Worm (Caenorhabditis elegans): Measurements from ENCODE around the gene otpl-6.

The otpl-6 gene

DNA sequence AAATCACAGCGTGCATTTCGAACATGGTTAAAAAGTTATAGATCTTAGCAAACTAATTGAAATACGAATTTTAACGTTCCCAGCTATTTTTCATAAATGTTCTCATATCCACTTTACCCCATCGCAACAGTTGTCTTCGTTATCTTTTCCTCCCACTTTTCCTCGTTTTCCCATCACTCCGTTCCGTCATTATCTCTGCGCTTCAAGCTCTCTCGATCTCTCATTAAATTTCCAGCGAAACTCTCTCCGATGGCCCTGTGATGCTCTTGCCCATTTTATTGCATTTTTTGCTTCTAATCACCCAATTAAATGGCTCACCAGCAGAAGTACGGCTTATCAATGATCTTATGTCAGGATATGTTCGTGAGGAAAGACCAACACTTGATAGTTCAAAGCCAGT is 26.6 kb downstream of the otpl-6 start, which contains the start of gene acr-15:
Gene acr-15, plus strand, starts transcription at position 236 of the 400 bp plus-strand sequence.
- TF ChIP-seq ceh-31 (tag; optimal IDR thresholded peaks at IDR 0.05) (no peak), F13H6.1 (tag; optimal IDR thresholded peaks at IDR 0.05) (no peak), zip-5 (tag; optimal IDR thresholded peaks at IDR 0.05) (no peak), Y22D7AL.16 (tag; optimal IDR thresholded peaks at IDR 0.05) (no peak), unc-86 (tag; optimal IDR thresholded peaks at IDR 0.05) (no peak), pha-2 (tag; optimal IDR thresholded peaks at IDR 0.05) (no peak)

DNA sequence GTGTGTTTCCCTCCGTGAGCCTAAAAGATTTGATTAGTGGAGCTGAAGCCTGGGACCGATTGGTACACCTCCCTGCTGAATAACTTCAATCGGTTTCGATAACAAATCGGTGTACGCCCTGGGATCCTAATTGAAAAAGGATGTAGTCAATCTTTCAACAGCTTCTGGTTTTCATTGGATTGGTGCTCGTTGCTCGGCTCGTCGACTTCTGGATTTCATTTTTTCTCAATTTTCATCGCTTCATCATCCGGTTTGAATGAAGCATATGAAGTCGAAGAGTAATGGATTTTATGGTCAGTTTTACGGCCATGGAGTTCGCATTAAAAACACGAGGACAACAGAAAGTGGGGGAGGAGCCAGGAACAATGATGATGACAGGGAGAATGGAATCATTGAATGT is 30.1 kb downstream of the otpl-6 start:
- TF ChIP-seq odd-2 (tag; optimal IDR thresholded peaks at IDR 0.05), result no peak
- TF ChIP-seq unc-42 (tag; optimal IDR thresholded peaks at IDR 0.05), result peak; percentile 24
- no peak for TF ChIP-seq pat-9 (tag; optimal IDR thresholded peaks at IDR 0.05)

DNA sequence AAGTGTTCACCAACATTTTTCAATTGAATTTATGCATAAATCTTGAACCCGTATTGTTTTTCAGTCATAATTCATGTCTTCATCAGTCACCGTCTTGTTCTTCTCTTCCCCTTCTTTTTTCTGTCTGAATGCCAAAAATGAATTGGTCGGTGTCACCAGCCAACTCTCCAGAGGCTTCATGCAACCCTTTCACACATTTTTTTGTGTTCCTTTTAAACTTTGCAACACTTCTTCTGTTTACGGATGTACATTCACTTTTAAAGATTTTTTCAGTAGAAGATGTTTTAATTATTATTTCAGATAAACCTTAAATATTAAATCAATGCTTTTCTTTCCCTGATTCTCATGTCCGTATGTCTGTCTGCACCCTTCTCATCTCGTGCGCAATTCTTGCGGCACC is 35.0 kb downstream of the otpl-6 start, which contains the start of gene acr-16:
Gene acr-16, plus strand, starts transcription at position 301 of the 400 bp plus-strand sequence.
- TF ChIP-seq unc-86 (tag; optimal IDR thresholded peaks at IDR 0.05) (no peak), ceh-45 (GFP tag; IDR thresholded peaks at IDR 0.05) (no peak), mec-3 (tag; optimal IDR thresholded peaks at IDR 0.05; ENCODE audit: borderline replicate concordance) (no peak), zip-5 (tag; optimal IDR thresholded peaks at IDR 0.05) (no peak)

ce11 chrV:8565075-8565474 is 39.2 kb downstream of the otpl-6 start, which contains the start of gene F25G6.8:
F25G6.8 (minus strand) TSS chrV:8565175.
- TF ChIP-seq sox-4 (tag; optimal IDR thresholded peaks at IDR 0.05) (no peak), ets-4 (tag; optimal IDR thresholded peaks at IDR 0.05) (no peak), ztf-16 (tag; optimal IDR thresholded peaks at IDR 0.05) (no peak), ama-1 (optimal IDR thresholded peaks at IDR 0.05) (no peak), ahr-1 (tag; optimal IDR thresholded peaks at IDR 0.05) (no peak), hlh-13 (GFP tag; optimal IDR thresholded peaks at IDR 0.05) (no peak), ref-2 (tag; optimal IDR thresholded peaks at IDR 0.05) (no peak), lin-11 (tag; optimal IDR thresholded peaks at IDR 0.05) (no peak), hlh-6 (tag; optimal IDR thresholded peaks at IDR 0.05) (no peak)

ce11 chrV:8569172-8569571 is 43.3 kb downstream of the otpl-6 start:
- TF ChIP-seq sox-2 (GFP tag; IDR thresholded peaks at IDR 0.05), result no peak
- TF ChIP-seq ceh-34 (tag; optimal IDR thresholded peaks at IDR 0.05), result no peak
- TF ChIP-seq elt-2 (tag; optimal IDR thresholded peaks at IDR 0.05), result no peak
- no peak for TF ChIP-seq sox-4 (tag; optimal IDR thresholded peaks at IDR 0.05)
- no peak for TF ChIP-seq C38D4.7 (GFP tag; optimal IDR thresholded peaks at IDR 0.05)
- no peak for TF ChIP-seq dve-1 (tag; optimal IDR thresholded peaks at IDR 0.05)

- no peak for TF ChIP-seq ceh-24 (tag; optimal IDR thresholded peaks at IDR 0.05)
- TF ChIP-seq ceh-14 (tag; optimal IDR thresholded peaks at IDR 0.05), result peak; percentile 12
- no peak for TF ChIP-seq unc-55 (GFP tag; optimal IDR thresholded peaks at IDR 0.05)
- no peak for TF ChIP-seq ets-4 (tag; optimal IDR thresholded peaks at IDR 0.05)
- peak; percentile 40 for TF ChIP-seq nfya-1 (tag; optimal IDR thresholded peaks at IDR 0.05)
- TF ChIP-seq ref-2 (tag; optimal IDR thresholded peaks at IDR 0.05), result no peak
- TF ChIP-seq ceh-2 (tag; optimal IDR thresholded peaks at IDR 0.05), result no peak
- TF ChIP-seq gmeb-2 (tag; optimal IDR thresholded peaks at IDR 0.05), result no peak
- no peak for TF ChIP-seq ama-1 (optimal IDR thresholded peaks at IDR 0.05)
- no peak for TF ChIP-seq pag-3 (tag; optimal IDR thresholded peaks at IDR 0.05; ENCODE audit: borderline replicate concordance)
- no peak for TF ChIP-seq ceh-19 (GFP tag; optimal IDR thresholded peaks at IDR 0.05)
These were observed 44.0 kb downstream of the otpl-6 start, which contains the start of the genes F25G6.9 and symk-1 for ce11 chrV:8569841-8570361. F25G6.9 (minus strand) TSS chrV:8570000. symk-1 (plus strand) TSS chrV:8570311.

Data from whole organism, late embryonic.